Worm (Caenorhabditis elegans) whole organism, L4 larva: ENCODE measurements around the gene C17C3.5.

Source experiments
- D1046.2 ChIP-seq: fragments of 200-800 bp; sonication (Bioruptor generic); IDR thresholded peaks from 2 replicates; pipeline ENCODE4 v1.3.6; 2022; ENCODE audit warnings: missing genetic modification characterization, missing compliant biosample characterization
- Y75B8A.6 ChIP-seq: fragments of 200-800 bp; sonication (Bioruptor generic); IDR thresholded peaks from 2 replicates; pipeline ENCODE4 v1.3.6; 2022; ENCODE audit warnings: missing genetic modification reagents, missing genetic modification characterization, missing compliant biosample characterization
- ZK337.2 ChIP-seq: fragments of 200-800 bp; sonication (Bioruptor generic); IDR thresholded peaks from 2 replicates; pipeline ENCODE4 v1.3.6; 2022; ENCODE audit warnings: missing genetic modification reagents, missing genetic modification characterization, missing compliant biosample characterization
- aha-1 ChIP-seq: fragments of 150-350 bp; peaks from one replicate; lab custom pipeline; 2014; ENCODE audit warnings: missing biosample characterization, missing genetic modification characterization
- ama-1 ChIP-seq: fragments of 150-350 bp; optimal IDR thresholded peaks from 2 replicates; lab custom pipeline; 2014; ENCODE audit warnings: inconsistent platforms, mixed read lengths
- cey-2 ChIP-seq: sonication (generic microtip); optimal IDR thresholded peaks from 3 replicates; lab custom pipeline; 2017; ENCODE audit warnings: missing genetic modification characterization, mild to moderate bottlenecking, missing compliant biosample characterization, antibody characterized with exemption, borderline replicate concordance; ENCODE audit not compliant: insufficient read depth
- ctbp-1 ChIP-seq: fragments of 200-800 bp; sonication (Bioruptor generic); IDR thresholded peaks from 2 replicates; pipeline ENCODE4 v1.3.6; 2022; ENCODE audit warnings: missing genetic modification reagents, missing genetic modification characterization, missing compliant biosample characterization
- daf-16 ChIP-seq, 3 experiments: sonication (generic microtip); optimal IDR thresholded peaks; 2 replicates each; lab custom pipeline; 2016 to 2017; ENCODE audit warnings: missing genetic modification characterization in 3 of 3, missing genetic modification reagents in 3 of 3, mild to moderate bottlenecking in 2 of 3, missing compliant biosample characterization in 2 of 3, missing biosample characterization in 1 of 3, moderate library complexity in 1 of 3
- dmd-6 ChIP-seq: fragments of 200-800 bp; sonication (Bioruptor generic); IDR thresholded peaks from 2 replicates; pipeline ENCODE4 v1.3.6; 2022; ENCODE audit warnings: missing genetic modification reagents, missing genetic modification characterization, missing compliant biosample characterization
- dmd-9 ChIP-seq: fragments of 200-800 bp; sonication (Bioruptor generic); IDR thresholded peaks from 2 replicates; pipeline ENCODE4 v1.3.6; 2022; ENCODE audit warnings: missing genetic modification reagents, missing genetic modification characterization, missing compliant biosample characterization
- dpl-1 ChIP-seq: fragments of 150-350 bp; optimal IDR thresholded peaks from 2 replicates; lab custom pipeline; 2014; ENCODE audit warnings: missing biosample characterization, missing genetic modification reagents, missing genetic modification characterization
- dve-1 ChIP-seq: sonication (generic microtip); optimal IDR thresholded peaks from 2 replicates; lab custom pipeline; 2017; ENCODE audit warnings: antibody characterized with exemption, mild to moderate bottlenecking, missing genetic modification characterization, missing compliant biosample characterization; ENCODE audit not compliant: insufficient read depth
- fkh-10 ChIP-seq: fragments of 150-350 bp; optimal IDR thresholded peaks from 2 replicates; lab custom pipeline; 2014; ENCODE audit warnings: missing biosample characterization, missing genetic modification reagents, missing genetic modification characterization
- fos-1 ChIP-seq: fragments of 150-350 bp; optimal IDR thresholded peaks from 2 replicates; lab custom pipeline; 2014; ENCODE audit warnings: missing biosample characterization, missing genetic modification characterization
- hif-1 ChIP-seq, 2 experiments: sonication (generic microtip); optimal IDR thresholded peaks; 2 replicates each; lab custom pipeline; 2016 to 2017; ENCODE audit warnings: missing compliant biosample characterization in 2 of 2, missing genetic modification characterization in 2 of 2, missing genetic modification reagents in 2 of 2, missing genotype in 2 of 2, mild to moderate bottlenecking in 1 of 2
- hlh-11 ChIP-seq: fragments of 200-800 bp; sonication (Bioruptor generic); optimal IDR thresholded peaks from 2 replicates; lab custom pipeline; 2018; ENCODE audit warnings: mild to moderate bottlenecking, missing genetic modification characterization, missing compliant biosample characterization
- hlh-30 ChIP-seq: sonication (generic microtip); optimal IDR thresholded peaks from 2 replicates; lab custom pipeline; 2017; ENCODE audit warnings: antibody characterized with exemption, mild to moderate bottlenecking, missing genetic modification characterization, missing compliant biosample characterization; ENCODE audit not compliant: insufficient read depth
- hmg-1.1 ChIP-seq: fragments of 200-800 bp; sonication (Bioruptor generic); IDR thresholded peaks from 2 replicates; pipeline ENCODE4 v1.3.6; 2022; ENCODE audit warnings: missing genetic modification reagents, missing genetic modification characterization, missing compliant biosample characterization
- lin-29 ChIP-seq: fragments of 200-800 bp; sonication (Bioruptor generic); IDR thresholded peaks from 2 replicates; pipeline ENCODE4 v1.3.6; 2022; ENCODE audit warnings: missing genetic modification reagents, missing genetic modification characterization, missing compliant biosample characterization
- lin-38 ChIP-seq: fragments of 200-800 bp; sonication (Bioruptor generic); IDR thresholded peaks from 2 replicates; pipeline ENCODE4 v1.3.6; 2022; ENCODE audit warnings: missing genetic modification reagents, missing genetic modification characterization, missing compliant biosample characterization
- lir-3 ChIP-seq: sonication (generic microtip); optimal IDR thresholded peaks from 2 replicates; lab custom pipeline; 2016; ENCODE audit warnings: mild to moderate bottlenecking, missing genetic modification characterization, missing compliant biosample characterization
- lsy-2 ChIP-seq, 2 experiments: fragments of 150-350 bp in 1 of 2; sonication (generic microtip) in 1 of 2; optimal IDR thresholded peaks; 2 replicates each; lab custom pipeline; 2014 to 2017; ENCODE audit warnings: missing biosample characterization in 2 of 2, missing genetic modification characterization in 2 of 2
- madf-9 ChIP-seq: fragments of 200-800 bp; sonication (Bioruptor generic); conservative IDR thresholded peaks from 2 replicates; pipeline ENCODE4 v1.3.6; 2022; ENCODE audit warnings: missing genetic modification reagents, missing genetic modification characterization, missing compliant biosample characterization
- mdl-1 ChIP-seq, 2 experiments: fragments of 150-350 bp in 1 of 2; sonication (generic microtip) in 1 of 2; optimal IDR thresholded peaks; 2 replicates each; lab custom pipeline; 2014 to 2017; ENCODE audit warnings: missing biosample characterization in 2 of 2, missing genetic modification characterization in 2 of 2
- mep-1 ChIP-seq: fragments of 150-350 bp; sonication (generic microtip); optimal IDR thresholded peaks from 3 replicates; lab custom pipeline; 2014; ENCODE audit warnings: missing biosample characterization, missing genetic modification characterization
- mes-2 ChIP-seq: sonication (generic microtip); optimal IDR thresholded peaks from 2 replicates; lab custom pipeline; 2016; ENCODE audit warnings: missing genotype, mild to moderate bottlenecking, missing genetic modification characterization, missing compliant biosample characterization; ENCODE audit not compliant: poor library complexity, severe bottlenecking
- mxl-3 ChIP-seq: fragments of 200-800 bp; sonication (Bioruptor generic); optimal IDR thresholded peaks from 2 replicates; lab custom pipeline; 2018; ENCODE audit warnings: mild to moderate bottlenecking, missing genetic modification characterization, missing compliant biosample characterization
- nhr-237 ChIP-seq: sonication (generic microtip); optimal IDR thresholded peaks from 2 replicates; lab custom pipeline; 2017; ENCODE audit warnings: missing biosample characterization, missing genetic modification characterization
- nhr-6 ChIP-seq: fragments of 150-350 bp; optimal IDR thresholded peaks from 2 replicates; lab custom pipeline; 2014; ENCODE audit warnings: missing biosample characterization, missing genetic modification characterization
- nhr-77 ChIP-seq: fragments of 150-350 bp; optimal IDR thresholded peaks from 2 replicates; lab custom pipeline; 2014; ENCODE audit warnings: missing biosample characterization, missing genetic modification characterization
- pha-4 ChIP-seq, 2 experiments: fragments of 150-350 bp in 1 of 2; fragments of 200-800 bp in 1 of 2; sonication (Bioruptor generic) in 1 of 2; IDR thresholded peaks in 1 of 2; optimal IDR thresholded peaks in 1 of 2; 2 replicates each; pipeline versions ENCODE4 v1.3.6 to Lab custom; 2014 to 2022; ENCODE audit warnings: missing genetic modification characterization in 2 of 2, missing genetic modification reagents in 2 of 2, missing biosample characterization in 1 of 2, missing compliant biosample characterization in 1 of 2
- rbr-2 ChIP-seq: sonication (generic microtip); optimal IDR thresholded peaks from 2 replicates; lab custom pipeline; 2016; ENCODE audit warnings: missing genotype, missing genetic modification characterization, missing compliant biosample characterization
- sdz-12 ChIP-seq: fragments of 200-800 bp; sonication (Bioruptor generic); optimal IDR thresholded peaks from 2 replicates; lab custom pipeline; 2018; ENCODE audit warnings: mild to moderate bottlenecking, missing genetic modification characterization, missing compliant biosample characterization
- unc-39 ChIP-seq: sonication (generic microtip); optimal IDR thresholded peaks from 2 replicates; lab custom pipeline; 2017; ENCODE audit warnings: missing biosample characterization, missing genetic modification characterization
- unc-62 ChIP-seq, 3 experiments: fragments of 150-350 bp in 1 of 3; sonication (generic microtip); optimal IDR thresholded peaks in 2 of 3; peaks in 1 of 3; 1 replicate in 1 of 3; 2 replicates in 2 of 3; lab custom pipeline; 2014 to 2017; ENCODE audit warnings: missing biosample characterization in 3 of 3, missing genetic modification characterization in 3 of 3, missing genetic modification reagents in 3 of 3, missing genotype in 1 of 3

The C17C3.5 gene

ce11 chrII:5585788-5586187, 34.2 kb downstream of the C17C3.5 start, which contains the start of gene lys-8 (continued):
- no peak for TF ChIP-seq Y75B8A.6

DNA sequence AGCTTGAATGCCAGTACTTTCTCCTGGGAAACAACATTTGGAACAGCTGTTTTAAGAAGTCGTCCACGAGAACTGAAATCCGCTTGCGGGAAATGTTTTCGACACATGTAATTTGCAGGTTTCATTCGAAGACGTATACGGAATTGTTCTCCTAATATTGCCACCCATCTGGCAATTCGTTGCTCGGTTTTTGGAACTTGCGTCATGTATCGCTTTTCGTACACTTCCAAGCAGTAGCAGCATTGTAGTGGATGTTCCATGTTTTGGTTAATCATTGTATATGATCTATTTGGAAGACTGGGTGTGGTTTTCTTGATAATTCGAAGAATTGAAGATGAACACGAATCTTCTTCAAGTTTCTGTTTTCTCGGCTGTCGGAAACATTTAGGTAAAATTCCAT, 36.2 kb downstream of the C17C3.5 start:
- TF ChIP-seq ama-1: no peak
- TF ChIP-seq fos-1 (tag; lab: Kevin White, UChicago): no peak
- TF ChIP-seq ZK337.2: no peak
- TF ChIP-seq unc-62 (GFP tag; optimal IDR thresholded peaks at IDR 0.05 in 1 of 2; lab: Kevin White, UChicago): peak in 1 of 2 experiments; percentile 74
- no peak for TF ChIP-seq unc-62 (tag; optimal IDR thresholded peaks at IDR 0.05; lab: Kevin White, UChicago)
- TF ChIP-seq dmd-9 (GFP tag; lab: Robert Waterston, UW): no peak
- no peak for TF ChIP-seq lsy-2 (tag; optimal IDR thresholded peaks at IDR 0.05; lab: Kevin White, UChicago)
- peak; percentile 91 for TF ChIP-seq aha-1 (tag; lab: Kevin White, UChicago)
- TF ChIP-seq, all 104 proteins: peak for 2

- TF ChIP-seq nhr-237 (tag; lab: Kevin White, UChicago) (no peak), cey-2 (tag; lab: Kevin White, UChicago) (no peak), madf-9 (no peak), sdz-12 (GFP tag; lab: Kevin White, UChicago) (no peak), Y75B8A.6 (no peak), lin-38 (GFP tag; lab: Robert Waterston, UW) (no peak), lin-29 (no peak), lir-3 (tag; lab: Kevin White, UChicago) (no peak), dve-1 (tag; lab: Kevin White, UChicago) (no peak), dpl-1 (GFP tag; lab: Kevin White, UChicago) (no peak), rbr-2 (tag; lab: Kevin White, UChicago) (no peak), fkh-10 (no peak)
Measured at ce11 chrII:5589690-5590089, 38.1 kb downstream of the C17C3.5 start, which contains the start of gene C17G10.13. TSS of gene C17G10.13 (minus strand) at chrII:5589790.

DNA sequence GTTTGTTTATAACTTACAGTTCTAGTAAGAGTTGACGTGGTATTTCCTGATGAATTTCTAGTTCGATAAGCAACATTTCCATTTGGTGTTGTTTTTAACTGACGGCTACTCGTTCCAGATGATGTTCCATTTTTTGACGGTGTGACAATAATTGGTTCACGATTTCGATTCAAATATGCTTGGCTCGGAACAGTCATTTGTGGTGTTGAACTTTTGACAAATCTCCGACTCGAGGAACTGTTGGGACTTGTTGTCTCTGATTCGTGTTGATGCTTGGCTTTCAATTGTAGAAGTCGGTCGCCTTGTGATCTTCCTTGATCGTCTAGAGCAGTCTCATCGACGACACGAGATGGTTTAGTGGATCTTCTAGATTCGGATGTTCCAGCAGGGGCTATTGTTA, 39.9 kb downstream of the C17C3.5 start:
- no peak for TF ChIP-seq nhr-77 (tag; lab: Kevin White, UChicago)
- TF ChIP-seq unc-62 (GFP tag; optimal IDR thresholded peaks at IDR 0.05 in 1 of 2; lab: Kevin White, UChicago): peak in 1 of 2 experiments; percentile 68
- TF ChIP-seq unc-62 (tag; optimal IDR thresholded peaks at IDR 0.05; lab: Kevin White, UChicago): no peak
- TF ChIP-seq, all 104 proteins: peak for 1

DNA sequence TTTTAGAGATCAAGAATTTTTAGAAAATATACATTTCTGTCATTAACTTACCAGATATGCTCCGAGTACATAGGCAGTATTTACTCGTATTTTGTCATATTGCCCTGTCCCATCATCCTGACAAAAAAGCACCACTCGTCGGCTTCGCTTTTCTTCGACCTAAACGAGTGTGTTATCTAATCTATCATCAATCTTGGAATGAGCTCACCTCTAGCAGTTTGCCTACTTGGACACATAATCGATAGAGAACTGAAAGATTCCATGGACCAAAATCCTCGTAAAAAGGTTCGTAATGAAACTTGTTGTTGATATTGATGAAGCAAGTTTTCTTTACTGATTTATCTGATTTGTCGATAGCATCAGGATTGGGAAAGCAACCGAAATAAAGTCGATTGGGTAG, 41.2 kb downstream of the C17C3.5 start:
- no peak for TF ChIP-seq lsy-2 (tag; optimal IDR thresholded peaks at IDR 0.05; lab: Kevin White, UChicago)
- peak in 1 of 2 experiments; percentile 52 for TF ChIP-seq unc-62 (GFP tag; optimal IDR thresholded peaks at IDR 0.05 in 1 of 2; lab: Kevin White, UChicago)
- TF ChIP-seq unc-62 (tag; optimal IDR thresholded peaks at IDR 0.05; lab: Kevin White, UChicago): no peak
- TF ChIP-seq ctbp-1 (GFP tag; lab: Robert Waterston, UW): no peak
- TF ChIP-seq, all 104 proteins: peak for 1

ce11 chrII:5593377-5593932, 41.8 kb downstream of the C17C3.5 start, which contains the start of gene cdc-14:
TSS of gene cdc-14 (minus strand) at chrII:5593427.
- 0 out of 2 replicates have a peak, but pooled peaks have one; percentile 36 for TF ChIP-seq hmg-1.1 (GFP tag; lab: Robert Waterston, UW)
- TF ChIP-seq dpl-1 (GFP tag; lab: Kevin White, UChicago): peak; percentile 66
- peak; percentile 97 for TF ChIP-seq hlh-30 (tag; lab: Kevin White, UChicago)
- peak; percentile 55 for TF ChIP-seq nhr-6 (tag; lab: Kevin White, UChicago)
- TF ChIP-seq dmd-6: peak; percentile 39; the same call in 1 of the 2 replicates
- TF ChIP-seq dve-1 (tag; lab: Kevin White, UChicago): peak; percentile 81
- TF ChIP-seq hif-1 (tag; optimal IDR thresholded peaks at IDR 0.05; lab: Kevin White, UChicago): peak in 1 of 2 experiments; percentile 44
- TF ChIP-seq lin-38 (GFP tag; lab: Robert Waterston, UW): peak; percentile 75
- TF ChIP-seq daf-16 (GFP tag; optimal IDR thresholded peaks at IDR 0.05; lab: Kevin White, UChicago): peak in 1 of 2 experiments; percentile 12
- peak; percentile 56 for TF ChIP-seq daf-16 (tag; optimal IDR thresholded peaks at IDR 0.05; lab: Kevin White, UChicago)
- TF ChIP-seq rbr-2 (tag; lab: Kevin White, UChicago): peak; percentile 32
- peak; percentile 81 for TF ChIP-seq mxl-3 (GFP tag; lab: Kevin White, UChicago)
- TF ChIP-seq mes-2 (tag; lab: Kevin White, UChicago): peak; percentile 62
- TF ChIP-seq unc-62 (GFP tag; optimal IDR thresholded peaks at IDR 0.05 in 1 of 2; lab: Kevin White, UChicago): peak in 1 of 2 experiments; percentile 87
- no peak for TF ChIP-seq unc-62 (tag; optimal IDR thresholded peaks at IDR 0.05; lab: Kevin White, UChicago)
- peak; percentile 82 for TF ChIP-seq mep-1 (tag; lab: Kevin White, UChicago)
- no peak for TF ChIP-seq pha-4 (GFP tag; IDR thresholded peaks at IDR 0.05; lab: Robert Waterston, UW)
- peak; percentile 13 for TF ChIP-seq pha-4 (tag; optimal IDR thresholded peaks at IDR 0.05; lab: Kevin White, UChicago)
- TF ChIP-seq mdl-1 (tag; optimal IDR thresholded peaks at IDR 0.05; lab: Kevin White, UChicago): peak in 1 of 2 experiments; percentile 72
- TF ChIP-seq unc-39 (tag; lab: Kevin White, UChicago): no peak
- no peak for TF ChIP-seq D1046.2
- TF ChIP-seq ctbp-1 (GFP tag; lab: Robert Waterston, UW): 0 out of 2 replicates have a peak, but pooled peaks have one; percentile 18
- TF ChIP-seq hlh-11 (tag; lab: Kevin White, UChicago): peak; percentile 85
- TF ChIP-seq lsy-2 (tag; optimal IDR thresholded peaks at IDR 0.05; lab: Kevin White, UChicago): peak; percentile 9 to 80
